Worm (Caenorhabditis elegans): Measurements from ENCODE around the gene pph-4.2.

DNA sequence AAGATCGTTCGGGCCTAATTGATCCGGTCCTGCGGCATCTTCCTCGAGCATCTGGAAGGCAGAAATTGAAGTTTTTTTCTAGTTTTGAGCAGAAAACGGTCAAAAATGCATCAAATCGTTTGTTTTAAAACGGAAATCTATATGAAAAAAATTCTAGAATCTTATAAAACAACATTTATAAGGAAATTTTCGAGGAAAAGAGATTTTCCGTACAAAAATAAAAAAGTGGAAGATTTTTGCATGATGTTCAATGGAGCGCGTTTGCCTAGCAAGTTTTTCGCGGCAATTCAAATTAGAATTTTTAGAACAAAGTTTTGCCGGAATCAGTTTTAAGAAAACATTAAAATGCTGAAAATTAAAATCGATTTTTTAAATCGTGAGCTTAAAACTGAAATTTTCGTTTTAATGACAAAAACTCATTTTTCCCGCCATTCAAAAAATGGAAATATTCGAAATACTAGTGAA is at the start of gene pph-4.2:
- TF ChIP-seq nhr-76 (tag; optimal IDR thresholded peaks at IDR 0.05) (no peak), zag-1 (tag; optimal IDR thresholded peaks at IDR 0.05) (no peak), jun-1 (tag; optimal IDR thresholded peaks at IDR 0.05) (no peak), F16B12.6 (tag; optimal IDR thresholded peaks at IDR 0.05) (peak; percentile 56), lin-13 (GFP tag; optimal IDR thresholded peaks at IDR 0.05) (peak; percentile 21), lin-35 (GFP tag; optimal IDR thresholded peaks at IDR 0.05) (peak; percentile 93 to 96), dpl-1 (GFP tag; optimal IDR thresholded peaks at IDR 0.05) (peak; percentile 88 to 94 (median 91)), pqm-1 (tag; optimal IDR thresholded peaks at IDR 0.05) (no peak), ceh-82 (tag; optimal IDR thresholded peaks at IDR 0.05) (peak in 1 of 3 experiments; percentile 49), unc-98 (GFP tag; IDR thresholded peaks at IDR 0.05) (no peak), irx-1 (tag; optimal IDR thresholded peaks at IDR 0.05) (no peak)
